Fruit fly (Drosophila melanogaster) whole organism, embryonic: ENCODE results near the gene CG12081.

Experiments
- Adf1 ChIP-seq: fragments of 200-800 bp; sonication (Bioruptor generic); IDR thresholded peaks from 2 replicates; pipeline ENCODE4 v1.3.6; 2022; ENCODE audit warnings: missing biosample characterization, missing genetic modification characterization
- Awh ChIP-seq: fragments of 200-800 bp; sonication (Bioruptor generic); IDR thresholded peaks from 2 replicates; pipeline ENCODE4, ENCODE4 v1.3.6; 2022; ENCODE audit warnings: missing biosample characterization, missing genetic modification characterization
- B-H1 ChIP-seq: fragments of 200-800 bp; sonication (Bioruptor generic); IDR thresholded peaks from 3 replicates; pipeline ENCODE4 v1.3.6; 2022; ENCODE audit warnings: missing biosample characterization, missing genetic modification characterization
- BtbVII ChIP-seq: fragments of 200-800 bp; sonication (Bioruptor generic); optimal IDR thresholded peaks from 3 replicates; lab custom pipeline; 2017; ENCODE audit warnings: missing biosample characterization, mild to moderate bottlenecking, missing genetic modification characterization
- CG10321 ChIP-seq: fragments of 200-800 bp; sonication (Bioruptor generic); IDR thresholded peaks from 2 replicates; pipeline ENCODE4 v1.3.6; 2022; ENCODE audit warnings: missing biosample characterization, missing genetic modification characterization
- CG11093 ChIP-seq: fragments of 200-800 bp; sonication (Bioruptor generic); IDR thresholded peaks from 3 replicates; pipeline ENCODE4 v1.3.6; 2022; ENCODE audit warnings: missing biosample characterization, missing genetic modification characterization
- CG12659 ChIP-seq: fragments of 200-800 bp; sonication (Bioruptor generic); optimal IDR thresholded peaks from 3 replicates; lab custom pipeline; 2017; ENCODE audit warnings: mild to moderate bottlenecking, missing biosample characterization, missing genetic modification reagents, missing genetic modification characterization
- CG12769 ChIP-seq: fragments of 200-800 bp; sonication (Bioruptor generic); optimal IDR thresholded peaks from 2 replicates; lab custom pipeline; 2019; ENCODE audit warnings: missing biosample characterization, mild to moderate bottlenecking, missing genetic modification characterization, moderate library complexity
- CG14667 ChIP-seq: fragments of 200-800 bp; sonication (Bioruptor generic); IDR thresholded peaks from 2 replicates; pipeline ENCODE4 v1.3.6; 2022; ENCODE audit warnings: missing biosample characterization, missing genetic modification characterization
- CG14710 ChIP-seq: fragments of 200-800 bp; sonication (Bioruptor generic); optimal IDR thresholded peaks from 3 replicates; lab custom pipeline; 2019; ENCODE audit warnings: missing biosample characterization, mild to moderate bottlenecking, missing genetic modification characterization, moderate library complexity
- CG17361 ChIP-seq: fragments of 200-800 bp; sonication (Bioruptor generic); IDR thresholded peaks from 3 replicates; pipeline ENCODE4 v1.3.6; 2022; ENCODE audit warnings: missing biosample characterization, missing genetic modification characterization
- CG18599 ChIP-seq: fragments of 200-800 bp; sonication (Bioruptor generic); optimal IDR thresholded peaks from 3 replicates; lab custom pipeline; 2017; ENCODE audit warnings: missing biosample characterization, missing genetic modification characterization, mild to moderate bottlenecking, moderate library complexity, missing genetic modification reagents
- CG2120 ChIP-seq: fragments of 200-800 bp; sonication (Bioruptor generic); optimal IDR thresholded peaks from 3 replicates; lab custom pipeline; 2016; ENCODE audit warnings: missing biosample characterization, missing genetic modification characterization
- CG2129 ChIP-seq: fragments of 200-800 bp; sonication (Bioruptor generic); IDR thresholded peaks from 2 replicates; pipeline ENCODE4 v1.3.6; 2022; ENCODE audit warnings: missing biosample characterization, missing genetic modification characterization; ENCODE audit not compliant: partially characterized antibody
- CG2202 ChIP-seq: fragments of 200-800 bp; sonication (Bioruptor generic); optimal IDR thresholded peaks from 2 replicates; lab custom pipeline; 2018; ENCODE audit warnings: missing biosample characterization, mild to moderate bottlenecking, missing genetic modification characterization
- CG30020 ChIP-seq: fragments of 200-800 bp; optimal IDR thresholded peaks from 2 replicates; lab custom pipeline; 2019; ENCODE audit warnings: missing biosample characterization, mild to moderate bottlenecking, missing genetic modification characterization, moderate library complexity
- CG32532 ChIP-seq: fragments of 200-800 bp; sonication (Bioruptor generic); IDR thresholded peaks from 2 replicates; pipeline ENCODE4 v1.3.6; 2022; ENCODE audit warnings: missing biosample characterization, missing genetic modification characterization
- CG7372 ChIP-seq: fragments of 200-800 bp; sonication (Bioruptor generic); IDR thresholded peaks from 2 replicates; pipeline ENCODE4 v1.3.6; 2022; ENCODE audit warnings: missing biosample characterization, missing genetic modification characterization
- CG8089 ChIP-seq: fragments of 200-800 bp; sonication (Bioruptor generic); optimal IDR thresholded peaks from 3 replicates; lab custom pipeline; 2016; ENCODE audit warnings: missing biosample characterization, missing genetic modification characterization
- CTCF ChIP-seq: fragments of 200-800 bp; sonication (Bioruptor generic); optimal IDR thresholded peaks from 2 replicates; lab custom pipeline; 2017; ENCODE audit warnings: missing biosample characterization, mild to moderate bottlenecking, missing genetic modification characterization, moderate library complexity
- E2f2 ChIP-seq: fragments of 200-800 bp; sonication (Bioruptor generic); IDR thresholded peaks from 2 replicates; pipeline ENCODE4 v1.3.6; 2022; ENCODE audit warnings: missing biosample characterization, missing genetic modification characterization
- Eip74EF ChIP-seq, 2 experiments: fragments of 200-800 bp in 1 of 2; fragments of >200 bp in 1 of 2; sonication (Bioruptor generic) in 1 of 2; optimal IDR thresholded peaks; 2 replicates each; lab custom pipeline; 2017 to 2019; ENCODE audit warnings: missing biosample characterization in 2 of 2, missing genetic modification characterization in 2 of 2, mild to moderate bottlenecking in 1 of 2, moderate library complexity in 1 of 2
- Hr39 ChIP-seq: fragments of >200 bp; optimal IDR thresholded peaks from 2 replicates; lab custom pipeline; 2017
- Hr78 ChIP-seq, 2 experiments: fragments of 200-800 bp in 1 of 2; fragments of >200 bp in 1 of 2; sonication (Bioruptor generic) in 1 of 2; optimal IDR thresholded peaks; 2 replicates each; lab custom pipeline; 2017 to 2019; ENCODE audit warnings: missing biosample characterization in 2 of 2, missing genetic modification characterization in 2 of 2, mild to moderate bottlenecking in 1 of 2, moderate library complexity in 1 of 2
- Lpt ChIP-seq: fragments of >200 bp; optimal IDR thresholded peaks from 2 replicates; lab custom pipeline; 2018; ENCODE audit warnings: missing biosample characterization, missing genetic modification characterization
- ash1 ChIP-seq: fragments of 200-800 bp; sonication (Bioruptor generic); optimal IDR thresholded peaks from 2 replicates; lab custom pipeline; 2018; ENCODE audit warnings: missing biosample characterization, mild to moderate bottlenecking, missing genetic modification characterization
- bbx ChIP-seq: fragments of 200-800 bp; sonication (Bioruptor generic); IDR thresholded peaks from 2 replicates; pipeline ENCODE4 v1.3.6; 2022; ENCODE audit warnings: missing biosample characterization, missing genetic modification characterization; ENCODE audit not compliant: partially characterized antibody
- bcd ChIP-seq: fragments of 200-800 bp; sonication (Bioruptor generic); optimal IDR thresholded peaks from 2 replicates; lab custom pipeline; 2017; ENCODE audit warnings: missing biosample characterization, mild to moderate bottlenecking, missing genetic modification characterization
- bowl ChIP-seq: fragments of 200-800 bp; sonication (Bioruptor generic); IDR thresholded peaks from 2 replicates; pipeline ENCODE4 v1.3.6; 2022; ENCODE audit warnings: missing biosample characterization, missing genetic modification characterization
- chif ChIP-seq, 2 experiments: fragments of 200-800 bp; sonication (Bioruptor generic); optimal IDR thresholded peaks; 3 replicates each; lab custom pipeline; 2016; ENCODE audit warnings: missing biosample characterization in 2 of 2, missing genetic modification characterization in 2 of 2
- chinmo ChIP-seq: fragments of 200-800 bp; sonication (Bioruptor generic); IDR thresholded peaks from 4 replicates; pipeline ENCODE4 v1.3.6; 2022; ENCODE audit warnings: missing biosample characterization, missing genetic modification characterization; ENCODE audit not compliant: partially characterized antibody
- dmrt11E ChIP-seq: fragments of 200-800 bp; sonication (Bioruptor generic); optimal IDR thresholded peaks from 3 replicates; lab custom pipeline; 2018; ENCODE audit warnings: missing biosample characterization, mild to moderate bottlenecking, missing genetic modification characterization, moderate library complexity
- fd102C ChIP-seq: fragments of 200-800 bp; sonication (Bioruptor generic); optimal IDR thresholded peaks from 2 replicates; lab custom pipeline; 2018; ENCODE audit warnings: missing biosample characterization, mild to moderate bottlenecking, missing genetic modification characterization, moderate library complexity
- gcm ChIP-seq: fragments of 200-800 bp; sonication (Bioruptor generic); optimal IDR thresholded peaks from 2 replicates; lab custom pipeline; 2019; ENCODE audit warnings: missing biosample characterization, mild to moderate bottlenecking, missing genetic modification characterization, moderate library complexity
- gt ChIP-seq: fragments of 200-800 bp; sonication (Bioruptor generic); IDR thresholded peaks from 2 replicates; pipeline ENCODE4 v1.3.6; 2022; ENCODE audit warnings: missing biosample characterization, missing genetic modification characterization
- inv ChIP-seq: fragments of 200-800 bp; sonication (Bioruptor generic); IDR thresholded peaks from 2 replicates; pipeline ENCODE4 v1.3.6; 2022; ENCODE audit warnings: missing biosample characterization, missing genetic modification characterization; ENCODE audit not compliant: partially characterized antibody
- klu ChIP-seq: fragments of 200-800 bp; sonication (Bioruptor generic); IDR thresholded peaks from 2 replicates; pipeline ENCODE4 v1.3.6; 2022; ENCODE audit warnings: missing biosample characterization, missing genetic modification characterization
- lbe ChIP-seq: fragments of 200-800 bp; sonication (Bioruptor generic); optimal IDR thresholded peaks from 2 replicates; lab custom pipeline; 2016; ENCODE audit warnings: missing biosample characterization, mild to moderate bottlenecking, missing genetic modification characterization
- nerfin-2 ChIP-seq: fragments of 200-800 bp; sonication (Bioruptor generic); IDR thresholded peaks from 2 replicates; pipeline ENCODE4 v1.3.6; 2022; ENCODE audit warnings: missing biosample characterization, missing genetic modification characterization; ENCODE audit not compliant: partially characterized antibody
- oc ChIP-seq: fragments of 200-800 bp; sonication (Bioruptor generic); optimal IDR thresholded peaks from 2 replicates; lab custom pipeline; 2018; ENCODE audit warnings: missing biosample characterization, mild to moderate bottlenecking, missing genetic modification characterization, moderate library complexity
- pros ChIP-seq: fragments of 200-800 bp; sonication (Bioruptor generic); optimal IDR thresholded peaks from 3 replicates; lab custom pipeline; 2019; ENCODE audit warnings: missing biosample characterization, mild to moderate bottlenecking, missing genetic modification characterization, moderate library complexity
- ranshi ChIP-seq: fragments of 200-800 bp; sonication (Bioruptor generic); IDR thresholded peaks from 2 replicates; pipeline ENCODE4 v1.3.6; 2022; ENCODE audit warnings: missing biosample characterization, missing genetic modification characterization
- salm ChIP-seq: fragments of 200-800 bp; sonication (Bioruptor generic); optimal IDR thresholded peaks from 2 replicates; lab custom pipeline; 2018; ENCODE audit warnings: missing biosample characterization, mild to moderate bottlenecking, missing genetic modification characterization
- scrt ChIP-seq: fragments of 200-800 bp; sonication (Bioruptor generic); optimal IDR thresholded peaks from 2 replicates; lab custom pipeline; 2018; ENCODE audit warnings: missing biosample characterization, mild to moderate bottlenecking, missing genetic modification characterization, moderate library complexity
- slp2 ChIP-seq: fragments of 200-800 bp; sonication (Bioruptor generic); optimal IDR thresholded peaks from 2 replicates; lab custom pipeline; 2016; ENCODE audit warnings: missing biosample characterization, missing genetic modification characterization
- sqz ChIP-seq: fragments of 200-800 bp; sonication (Bioruptor generic); optimal IDR thresholded peaks from 3 replicates; lab custom pipeline; 2018; ENCODE audit warnings: missing biosample characterization, mild to moderate bottlenecking, missing genetic modification characterization
- ssp ChIP-seq: fragments of 200-800 bp; sonication (Bioruptor generic); IDR thresholded peaks from 2 replicates; pipeline ENCODE4 v1.3.6; 2022; ENCODE audit warnings: missing biosample characterization, missing genetic modification characterization
- stc ChIP-seq: fragments of 200-800 bp; sonication (Bioruptor generic); IDR thresholded peaks from 2 replicates; pipeline ENCODE4 v1.3.6; 2022; ENCODE audit warnings: missing biosample characterization, missing genetic modification characterization
- ttk ChIP-seq: fragments of 200-800 bp; sonication (Bioruptor generic); IDR thresholded peaks from 2 replicates; pipeline ENCODE4 v2.1.2; 2022; ENCODE audit warnings: missing biosample characterization, missing genetic modification characterization
- unpg ChIP-seq: fragments of 200-800 bp; sonication (Bioruptor generic); optimal IDR thresholded peaks from 3 replicates; lab custom pipeline; 2018; ENCODE audit warnings: missing biosample characterization, mild to moderate bottlenecking, missing genetic modification characterization, moderate library complexity
- usp ChIP-seq: fragments of >200 bp; optimal IDR thresholded peaks from 2 replicates; lab custom pipeline; 2017; ENCODE audit warnings: missing biosample characterization, missing genetic modification characterization
- zf30C ChIP-seq: fragments of 200-800 bp; sonication (Bioruptor generic); optimal IDR thresholded peaks from 3 replicates; lab custom pipeline; 2018; ENCODE audit warnings: missing biosample characterization, mild to moderate bottlenecking, missing genetic modification characterization

The CG12081 gene

dm6 chrX:8591685-8592127 lies 3.1 kb downstream of the CG12081 start, which contains the start of the genes CG12659 and Crag (continued):
- TF ChIP-seq lbe (no peak), Adf1 (no peak), unpg (GFP tag; lab: Kevin White, UChicago) (no peak), CG11093 (GFP tag; lab: Robert Waterston, UW) (no peak), E2f2 (GFP tag; lab: Robert Waterston, UW) (no peak), stc (GFP tag; lab: Robert Waterston, UW) (no peak), CTCF (no peak), CG2129 (no peak), nerfin-2 (GFP tag; lab: Robert Waterston, UW) (peak; percentile 70), bcd (no peak), bbx (GFP tag; lab: Robert Waterston, UW) (no peak), usp (GFP tag; lab: Kevin White, UChicago) (no peak), B-H1 (GFP tag; lab: Robert Waterston, UW) (no peak), CG7372 (GFP tag; lab: Robert Waterston, UW) (no peak), zf30C (no peak), ranshi (GFP tag; lab: Robert Waterston, UW) (no peak), gt (GFP tag; lab: Robert Waterston, UW) (no peak), CG2120 (GFP tag; lab: Kevin White, UChicago) (peak; percentile 40), Awh (no peak), dmrt11E (tag; lab: Kevin White, UChicago) (no peak), CG2202 (tag; lab: Kevin White, UChicago) (no peak), ash1 (no peak), CG12659 (GFP tag; lab: Kevin White, UChicago) (peak; percentile 83), BtbVII (GFP tag; lab: Kevin White, UChicago) (no peak), CG18599 (GFP tag; lab: Kevin White, UChicago) (no peak), bowl (GFP tag; lab: Robert Waterston, UW) (no peak), salm (no peak), Eip74EF (GFP tag; optimal IDR thresholded peaks at IDR 0.05; lab: Kevin White, UChicago) (no peak), slp2 (GFP tag; lab: Kevin White, UChicago) (no peak), CG17361 (no peak), CG32532 (no peak), scrt (GFP tag; lab: Kevin White, UChicago) (no peak), CG14710 (peak; percentile 36), CG30020 (tag; lab: Kevin White, UChicago) (peak; percentile 79), ssp (GFP tag; lab: Robert Waterston, UW) (0 out of 2 replicates have a peak, but pooled peaks have one; percentile 19), ttk (GFP tag; lab: Robert Waterston, UW) (no peak), chif (GFP tag; optimal IDR thresholded peaks at IDR 0.05; lab: Kevin White, UChicago) (no peak), klu (no peak), gcm (no peak), fd102C (GFP tag; lab: Kevin White, UChicago) (no peak), sqz (GFP tag; lab: Kevin White, UChicago) (no peak), Hr78 (GFP tag; optimal IDR thresholded peaks at IDR 0.05; lab: Kevin White, UChicago) (no peak), CG8089 (no peak), Hr39 (lab: Kevin White, UChicago) (no peak), inv (peak; percentile 39; the same call in 1 of the 2 replicates), CG10321 (GFP tag; lab: Robert Waterston, UW) (no peak), CG12769 (tag; lab: Kevin White, UChicago) (no peak), CG14667 (GFP tag; lab: Robert Waterston, UW) (no peak), pros (GFP tag; lab: Kevin White, UChicago) (no peak), oc (tag; lab: Kevin White, UChicago) (no peak), chinmo (GFP tag; lab: Robert Waterston, UW) (no peak), Lpt (GFP tag; lab: Kevin White, UChicago) (no peak)
